Fruit fly (Drosophila melanogaster): Measurements from ENCODE around the gene CG9330.

The CG9330 gene

dm6 chr3L:19636821-19637460 lies 50.9 kb downstream of the CG9330 start (continued):
- TF ChIP-seq CG10209 (GFP tag; optimal IDR thresholded peaks at IDR 0.05) (peak; percentile 65), tgo (GFP tag; IDR thresholded peaks at IDR 0.05) (peak; percentile 20; the same call in 1 of the 3 replicates), Fer2 (tag; optimal IDR thresholded peaks at IDR 0.05) (no peak), CG17829 (tag; optimal IDR thresholded peaks at IDR 0.05) (peak; percentile 85), jing (GFP tag; optimal IDR thresholded peaks at IDR 0.05) (peak; percentile 10), CG34224 (GFP tag; IDR thresholded peaks at IDR 0.05; ENCODE audit: partially characterized antibody) (no peak), Antp (GFP tag; optimal IDR thresholded peaks at IDR 0.05) (no peak), cad (GFP tag; optimal IDR thresholded peaks at IDR 0.05) (peak; percentile 3), nom (GFP tag; optimal IDR thresholded peaks at IDR 0.05) (no peak), ac (GFP tag; optimal IDR thresholded peaks at IDR 0.05) (peak; percentile 56), CG10267 (tag; optimal IDR thresholded peaks at IDR 0.05) (peak; percentile 83), fd102C (GFP tag; optimal IDR thresholded peaks at IDR 0.05) (peak; percentile 84), Side (GFP tag; optimal IDR thresholded peaks at IDR 0.05) (no peak), Nf-YB (GFP tag; optimal IDR thresholded peaks at IDR 0.05) (peak; percentile 56), CG11504 (tag; optimal IDR thresholded peaks at IDR 0.05) (peak; percentile 47), sens-2 (GFP tag; IDR thresholded peaks at IDR 0.05) (no peak), Fer1 (GFP tag; optimal IDR thresholded peaks at IDR 0.05) (no peak), Kr (GFP tag; optimal IDR thresholded peaks at IDR 0.05) (peak; percentile 26), Sox100B (GFP tag; optimal IDR thresholded peaks at IDR 0.05) (peak; percentile 43), CG17361 (GFP tag; IDR thresholded peaks at IDR 0.05) (peak; percentile 87; the same call in 2 of the 3 replicates), CG8359 (GFP tag; optimal IDR thresholded peaks at IDR 0.05; ENCODE audit: borderline replicate concordance) (peak; percentile 13), CG12659 (GFP tag; optimal IDR thresholded peaks at IDR 0.05) (peak; percentile 19), row (GFP tag; IDR thresholded peaks at IDR 0.05) (peak; percentile 66), Hr39 (optimal IDR thresholded peaks at IDR 0.05) (no peak), CG12104 (GFP tag; optimal IDR thresholded peaks at IDR 0.05) (peak; percentile 6), Dbx (GFP tag; IDR thresholded peaks at IDR 0.05) (no peak), CG11696 (GFP tag; IDR thresholded peaks at IDR 0.05) (0 out of 2 replicates have a peak, but pooled peaks have one; percentile 11), CG2199 (GFP tag; IDR thresholded peaks at IDR 0.05) (peak; percentile 27; the same call in 1 of the 3 replicates), bsh (GFP tag; optimal IDR thresholded peaks at IDR 0.05) (peak in 1 of 2 experiments; percentile 75), CG4424 (GFP tag; optimal IDR thresholded peaks at IDR 0.05) (peak; percentile 60), CG10979 (tag; optimal IDR thresholded peaks at IDR 0.05) (peak; percentile 91), CG16863 (GFP tag; optimal IDR thresholded peaks at IDR 0.05) (peak; percentile 4), CG3065 (GFP tag; optimal IDR thresholded peaks at IDR 0.05) (no peak), CG4404 (GFP tag; IDR thresholded peaks at IDR 0.05) (peak; percentile 85), CG18476 (GFP tag; optimal IDR thresholded peaks at IDR 0.05) (peak; percentile 7), CG32767 (GFP tag; IDR thresholded peaks at IDR 0.05) (no peak), CG2875 (GFP tag; optimal IDR thresholded peaks at IDR 0.05) (peak; percentile 31), CTCF (GFP tag; optimal IDR thresholded peaks at IDR 0.05) (no peak), danr (GFP tag; IDR thresholded peaks at IDR 0.05) (no peak), fd96Cb (tag; optimal IDR thresholded peaks at IDR 0.05) (peak; percentile 64), Abd-B (GFP tag; optimal IDR thresholded peaks at IDR 0.05) (peak; percentile 17), Hsf (GFP tag; optimal IDR thresholded peaks at IDR 0.05) (peak; percentile 41), nerfin-1 (tag; optimal IDR thresholded peaks at IDR 0.05) (peak; percentile 49), CG9727 (GFP tag; optimal IDR thresholded peaks at IDR 0.05) (peak; percentile 91), CG1603 (tag; optimal IDR thresholded peaks at IDR 0.05) (peak; percentile 52), BEAF-32 (GFP tag; optimal IDR thresholded peaks at IDR 0.05) (no peak), CG16815 (GFP tag; optimal IDR thresholded peaks at IDR 0.05) (peak; percentile 80), CG9817 (tag; optimal IDR thresholded peaks at IDR 0.05) (no peak), CG7556 (GFP tag; optimal IDR thresholded peaks at IDR 0.05) (peak; percentile 77)
